Fruit fly (Drosophila melanogaster) whole organism, embryonic: Measurements from ENCODE around the gene CG2059.

Experiments used
- Adf1 ChIP-seq: fragments of 200-800 bp; sonication (Bioruptor generic); IDR thresholded peaks from 2 replicates; pipeline ENCODE4 v1.3.6; 2022; ENCODE audit warnings: missing biosample characterization, missing genetic modification characterization
- Antp ChIP-seq: fragments of 200-800 bp; sonication (Bioruptor generic); optimal IDR thresholded peaks from 3 replicates; lab custom pipeline; 2016; ENCODE audit warnings: missing biosample characterization, missing genetic modification characterization
- CG1024 ChIP-seq: fragments of 200-800 bp; sonication (Bioruptor generic); IDR thresholded peaks from 2 replicates; pipeline ENCODE4 v1.3.6; 2022; ENCODE audit warnings: missing biosample characterization, missing genetic modification characterization
- CG10543 ChIP-seq: fragments of 200-800 bp; sonication (Bioruptor generic); optimal IDR thresholded peaks from 3 replicates; lab custom pipeline; 2017; ENCODE audit warnings: missing biosample characterization, mild to moderate bottlenecking, missing genetic modification characterization, moderate library complexity
- CG12071 ChIP-seq: fragments of 200-800 bp; sonication (Bioruptor generic); optimal IDR thresholded peaks from 3 replicates; lab custom pipeline; 2018; ENCODE audit warnings: missing biosample characterization, mild to moderate bottlenecking, missing genetic modification characterization
- CG12769 ChIP-seq: fragments of 200-800 bp; sonication (Bioruptor generic); optimal IDR thresholded peaks from 2 replicates; lab custom pipeline; 2019; ENCODE audit warnings: missing biosample characterization, mild to moderate bottlenecking, missing genetic modification characterization, moderate library complexity
- CG15479 ChIP-seq: fragments of 200-800 bp; sonication (Bioruptor generic); optimal IDR thresholded peaks from 3 replicates; lab custom pipeline; 2019; ENCODE audit warnings: missing biosample characterization, mild to moderate bottlenecking, missing genetic modification characterization, moderate library complexity
- CG2889 ChIP-seq: fragments of 200-800 bp; sonication (Bioruptor generic); IDR thresholded peaks from 3 replicates; pipeline ENCODE4 v1.3.6; 2022; ENCODE audit warnings: missing biosample characterization, missing genetic modification characterization
- CG31441 ChIP-seq: fragments of 200-800 bp; sonication (Bioruptor generic); IDR thresholded peaks from 2 replicates; pipeline ENCODE4 v1.3.6; 2022; ENCODE audit warnings: missing biosample characterization, missing genetic modification characterization
- CG5245 ChIP-seq: fragments of 200-800 bp; sonication (Bioruptor generic); optimal IDR thresholded peaks from 3 replicates; lab custom pipeline; 2016; ENCODE audit warnings: missing biosample characterization, missing genetic modification characterization
- CG6854 ChIP-seq: fragments of 200-800 bp; sonication (Bioruptor generic); optimal IDR thresholded peaks from 3 replicates; lab custom pipeline; 2017; ENCODE audit warnings: missing biosample characterization, mild to moderate bottlenecking, missing genetic modification characterization
- CG7357 ChIP-seq: fragments of 200-800 bp; sonication (Bioruptor generic); IDR thresholded peaks from 3 replicates; pipeline ENCODE4 v1.3.6; 2022; ENCODE audit warnings: missing biosample characterization, missing genetic modification characterization
- CG7372 ChIP-seq: fragments of 200-800 bp; sonication (Bioruptor generic); IDR thresholded peaks from 2 replicates; pipeline ENCODE4 v1.3.6; 2022; ENCODE audit warnings: missing biosample characterization, missing genetic modification characterization
- CG7839 ChIP-seq: fragments of 200-800 bp; sonication (Bioruptor generic); optimal IDR thresholded peaks from 3 replicates; lab custom pipeline; 2018; ENCODE audit warnings: missing biosample characterization, mild to moderate bottlenecking, missing genetic modification characterization, moderate library complexity
- Deaf1 ChIP-seq: fragments of 200-800 bp; optimal IDR thresholded peaks from 3 replicates; lab custom pipeline; 2019; ENCODE audit warnings: missing biosample characterization, mild to moderate bottlenecking, missing genetic modification characterization, moderate library complexity
- Dll ChIP-seq: fragments of 200-800 bp; sonication (Bioruptor generic); IDR thresholded peaks from 4 replicates; pipeline ENCODE4 v1.3.6; 2022; ENCODE audit warnings: missing biosample characterization, missing genetic modification characterization; ENCODE audit not compliant: partially characterized antibody
- ERR ChIP-seq: fragments of 200-800 bp; sonication (Bioruptor generic); optimal IDR thresholded peaks from 2 replicates; lab custom pipeline; 2016; ENCODE audit warnings: missing biosample characterization, missing genetic modification characterization
- Ets65A ChIP-seq: fragments of 200-800 bp; sonication (Bioruptor generic); peaks from one replicate; lab custom pipeline; 2016; ENCODE audit warnings: missing biosample characterization, missing genetic modification characterization
- Gug ChIP-seq: fragments of 200-800 bp; sonication (Bioruptor generic); IDR thresholded peaks from 4 replicates; pipeline ENCODE4 v1.3.6; 2022; ENCODE audit warnings: missing biosample characterization, missing genetic modification characterization
- H15 ChIP-seq: fragments of 200-800 bp; sonication (Bioruptor generic); IDR thresholded peaks from 3 replicates; pipeline ENCODE4 v1.3.6; 2022; ENCODE audit warnings: missing biosample characterization, missing genetic modification characterization
- Nf-YA ChIP-seq: fragments of 200-800 bp; sonication (Bioruptor generic); IDR thresholded peaks from 2 replicates; pipeline ENCODE4 v1.3.6; 2022; ENCODE audit warnings: missing biosample characterization, missing genetic modification characterization
- PHDP ChIP-seq: fragments of 200-800 bp; sonication (Bioruptor generic); optimal IDR thresholded peaks from 3 replicates; lab custom pipeline; 2018; ENCODE audit warnings: missing biosample characterization, mild to moderate bottlenecking, missing genetic modification characterization, moderate library complexity
- Poxn ChIP-seq: fragments of 200-800 bp; sonication (Bioruptor generic); IDR thresholded peaks from 2 replicates; pipeline ENCODE4 v1.3.6; 2022; ENCODE audit warnings: missing biosample characterization, missing genetic modification characterization
- Rfx ChIP-seq: fragments of 200-800 bp; sonication (Bioruptor generic); IDR thresholded peaks from 2 replicates; pipeline ENCODE4 v1.3.6; 2022; ENCODE audit warnings: missing biosample characterization, missing genetic modification characterization
- Xbp1 ChIP-seq: fragments of 200-800 bp; sonication (Bioruptor generic); optimal IDR thresholded peaks from 3 replicates; lab custom pipeline; 2016; ENCODE audit warnings: missing biosample characterization, mild to moderate bottlenecking, missing genetic modification characterization
- ase ChIP-seq: fragments of 200-800 bp; sonication (Bioruptor generic); IDR thresholded peaks from 3 replicates; pipeline ENCODE4 v1.3.6; 2022; ENCODE audit warnings: missing biosample characterization, missing genetic modification characterization
- ato ChIP-seq: fragments of 200-800 bp; sonication (Bioruptor generic); IDR thresholded peaks from 2 replicates; pipeline ENCODE4 v1.3.6; 2022; ENCODE audit warnings: missing biosample characterization, missing genetic modification characterization; ENCODE audit not compliant: partially characterized antibody
- az2 ChIP-seq: fragments of 200-800 bp; sonication (Bioruptor generic); optimal IDR thresholded peaks from 3 replicates; lab custom pipeline; 2016; ENCODE audit warnings: missing biosample characterization, missing genetic modification characterization
- cad ChIP-seq: fragments of >200 bp; optimal IDR thresholded peaks from 2 replicates; lab custom pipeline; 2017; ENCODE audit warnings: missing biosample characterization, missing genetic modification characterization
- corto ChIP-seq: fragments of 200-800 bp; sonication (Bioruptor generic); optimal IDR thresholded peaks from 2 replicates; lab custom pipeline; 2016; ENCODE audit warnings: missing biosample characterization, mild to moderate bottlenecking, missing genetic modification characterization, moderate library complexity
- crp ChIP-seq, 2 experiments: fragments of 200-800 bp; sonication (Bioruptor generic); optimal IDR thresholded peaks; 2 replicates in 1 of 2; 3 replicates in 1 of 2; lab custom pipeline; 2017; ENCODE audit warnings: missing biosample characterization in 2 of 2, missing genetic modification characterization in 2 of 2, mild to moderate bottlenecking in 1 of 2, moderate library complexity in 1 of 2
- cwo ChIP-seq: fragments of 200-800 bp; sonication (Bioruptor generic); optimal IDR thresholded peaks from 3 replicates; lab custom pipeline; 2017; ENCODE audit warnings: missing biosample characterization, missing genetic modification characterization, mild to moderate bottlenecking, moderate library complexity, missing genetic modification reagents
- dati ChIP-seq: fragments of 200-800 bp; sonication (Bioruptor generic); IDR thresholded peaks from 2 replicates; pipeline ENCODE4 v1.3.6; 2022; ENCODE audit warnings: missing biosample characterization, missing genetic modification characterization
- dm ChIP-seq: fragments of 200-800 bp; sonication (Bioruptor generic); optimal IDR thresholded peaks from 3 replicates; lab custom pipeline; 2016; ENCODE audit warnings: missing biosample characterization, missing genetic modification characterization
- gce ChIP-seq: fragments of 200-800 bp; sonication (Bioruptor generic); IDR thresholded peaks from 3 replicates; pipeline ENCODE4 v1.3.6; 2022; ENCODE audit warnings: missing biosample characterization, missing genetic modification characterization
- hkb ChIP-seq, 2 experiments: fragments of 200-800 bp in 1 of 2; fragments of >200 bp in 1 of 2; sonication (Bioruptor generic) in 1 of 2; IDR thresholded peaks in 1 of 2; optimal IDR thresholded peaks in 1 of 2; 2 replicates each; pipeline versions ENCODE4 v1.3.6 to Lab custom; 2017 to 2022; ENCODE audit warnings: missing biosample characterization in 1 of 2, missing genetic modification characterization in 1 of 2
- klu ChIP-seq: fragments of 200-800 bp; sonication (Bioruptor generic); IDR thresholded peaks from 2 replicates; pipeline ENCODE4 v1.3.6; 2022; ENCODE audit warnings: missing biosample characterization, missing genetic modification characterization
- lbe ChIP-seq: fragments of 200-800 bp; sonication (Bioruptor generic); optimal IDR thresholded peaks from 2 replicates; lab custom pipeline; 2016; ENCODE audit warnings: missing biosample characterization, mild to moderate bottlenecking, missing genetic modification characterization
- prd ChIP-seq, 3 experiments: fragments of >200 bp in 2 of 3; fragments of 200-800 bp in 1 of 3; sonication (Bioruptor generic) in 1 of 3; optimal IDR thresholded peaks in 2 of 3; IDR thresholded peaks in 1 of 3; 2 replicates in 2 of 3; 3 replicates in 1 of 3; pipeline versions ENCODE4 v1.3.6 to Lab custom; 2017 to 2022; ENCODE audit warnings: missing biosample characterization in 1 of 3, missing genetic modification characterization in 1 of 3
- sd ChIP-seq: fragments of 200-800 bp; sonication (Bioruptor generic); optimal IDR thresholded peaks from 3 replicates; lab custom pipeline; 2018; ENCODE audit warnings: missing biosample characterization, mild to moderate bottlenecking, missing genetic modification characterization, moderate library complexity
- sens ChIP-seq: fragments of 200-800 bp; sonication (Bioruptor generic); peaks from one replicate; lab custom pipeline; 2016; ENCODE audit warnings: missing biosample characterization, missing genetic modification characterization
- sima ChIP-seq: fragments of 200-800 bp; sonication (Bioruptor generic); optimal IDR thresholded peaks from 2 replicates; lab custom pipeline; 2016; ENCODE audit warnings: missing biosample characterization, missing genetic modification characterization
- tin ChIP-seq: fragments of 200-800 bp; sonication (Bioruptor generic); optimal IDR thresholded peaks from 3 replicates; lab custom pipeline; 2016; ENCODE audit warnings: missing biosample characterization, missing genetic modification characterization
- tio ChIP-seq: fragments of 200-800 bp; sonication (Bioruptor generic); optimal IDR thresholded peaks from 2 replicates; lab custom pipeline; 2017; ENCODE audit warnings: missing biosample characterization, missing genetic modification characterization, inconsistent platforms
- tup ChIP-seq: fragments of 200-800 bp; sonication (Bioruptor generic); optimal IDR thresholded peaks from 2 replicates; lab custom pipeline; 2016; ENCODE audit warnings: missing biosample characterization, mild to moderate bottlenecking, missing genetic modification characterization, moderate library complexity
- yki ChIP-seq: fragments of >200 bp; optimal IDR thresholded peaks from 3 replicates; lab custom pipeline; 2018
- zfh2 ChIP-seq: fragments of 200-800 bp; sonication (Bioruptor generic); optimal IDR thresholded peaks from 2 replicates; lab custom pipeline; 2016; ENCODE audit warnings: missing biosample characterization, missing genetic modification characterization

The CG2059 gene

DNA sequence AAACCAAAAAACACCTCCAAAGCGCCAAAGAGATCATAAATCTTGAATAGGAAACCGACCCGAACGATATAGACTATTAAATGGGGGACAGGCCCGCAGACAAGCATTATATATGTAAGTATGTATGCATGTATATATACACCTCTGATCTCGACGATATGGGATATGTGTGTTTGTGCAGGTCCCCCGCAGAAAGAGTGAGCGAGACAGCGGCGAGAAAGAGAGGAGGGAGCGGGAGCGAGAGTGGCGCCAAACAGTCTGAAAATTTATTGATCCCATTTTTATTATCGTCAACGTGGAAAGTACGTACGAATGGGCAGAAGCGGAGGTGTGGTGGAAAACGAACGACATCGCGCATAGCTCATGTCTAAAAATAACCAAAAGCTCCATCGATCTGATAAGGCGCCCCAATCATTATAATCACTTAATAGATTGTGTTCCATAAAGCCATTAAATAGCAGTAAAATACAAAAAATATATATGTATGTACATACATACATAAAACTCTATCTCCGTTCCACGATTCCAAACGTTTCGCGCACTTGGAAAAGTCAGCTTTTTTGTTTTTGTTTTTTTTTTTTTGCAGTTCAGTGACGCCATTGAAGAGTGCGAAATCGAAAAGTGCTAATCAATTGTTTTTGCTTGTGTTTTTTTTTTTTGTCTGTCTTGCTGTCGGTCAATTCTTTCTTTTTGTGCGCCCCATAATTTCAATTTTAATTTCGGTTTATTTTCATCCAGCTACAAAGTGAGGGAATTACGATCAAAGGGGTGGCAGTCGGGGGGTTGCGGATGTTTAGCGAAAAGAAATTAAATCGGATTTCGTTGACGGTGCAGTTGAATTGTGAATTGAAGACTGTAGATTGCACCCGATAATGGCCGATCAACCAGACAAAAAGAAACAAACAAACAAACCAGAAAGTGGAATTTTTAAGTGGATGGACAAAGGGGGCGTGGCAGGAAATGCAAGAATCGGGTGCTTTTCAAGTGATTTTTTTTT, 31.4 kb downstream of the CG2059 start (continued):
- TF ChIP-seq Gug (GFP tag; lab: Robert Waterston, UW) (no peak), CG10543 (GFP tag; lab: Kevin White, UChicago) (no peak), CG7839 (tag; lab: Kevin White, UChicago) (no peak), ase (no peak), CG12071 (no peak), tio (GFP tag; lab: Kevin White, UChicago) (no peak), ato (GFP tag; lab: Robert Waterston, UW) (no peak), tup (no peak), Ets65A (GFP tag; lab: Kevin White, UChicago) (no peak), CG6854 (GFP tag; lab: Kevin White, UChicago) (no peak), crp (GFP tag; optimal IDR thresholded peaks at IDR 0.05; lab: Kevin White, UChicago) (no peak), dm (GFP tag; lab: Kevin White, UChicago) (no peak), hkb (optimal IDR thresholded peaks at IDR 0.05; lab: Kevin White, UChicago) (no peak), hkb (GFP tag; IDR thresholded peaks at IDR 0.05; lab: Robert Waterston, UW) (no peak), tin (GFP tag; lab: Kevin White, UChicago) (no peak), Poxn (GFP tag; lab: Robert Waterston, UW) (no peak), cad (no peak), Nf-YA (no peak), H15 (no peak), Xbp1 (GFP tag; lab: Kevin White, UChicago) (no peak), Adf1 (GFP tag; lab: Robert Waterston, UW) (0 out of 2 replicates have a peak, but pooled peaks have one; percentile 17), sd (tag; lab: Kevin White, UChicago) (peak; percentile 77), lbe (peak; percentile 3), CG2889 (GFP tag; lab: Robert Waterston, UW) (no peak), Deaf1 (peak; percentile 33), az2 (GFP tag; lab: Kevin White, UChicago) (no peak), CG12769 (peak; percentile 79), prd (optimal IDR thresholded peaks at IDR 0.05; lab: Kevin White, UChicago) (no peak), prd (GFP tag; IDR thresholded peaks at IDR 0.05; lab: Robert Waterston, UW) (no peak), sens (GFP tag; lab: Kevin White, UChicago) (peak; percentile 70), gce (GFP tag; lab: Robert Waterston, UW) (no peak), Rfx (no peak), Dll (GFP tag; lab: Robert Waterston, UW) (no peak), sima (GFP tag; lab: Kevin White, UChicago) (no peak), PHDP (tag; lab: Kevin White, UChicago) (no peak), CG15479 (GFP tag; lab: Kevin White, UChicago) (no peak), corto (GFP tag; lab: Kevin White, UChicago) (peak; percentile 22), CG7357 (GFP tag; lab: Robert Waterston, UW) (no peak), CG31441 (GFP tag; lab: Robert Waterston, UW) (no peak), Antp (GFP tag; lab: Kevin White, UChicago) (no peak), yki (no peak), CG5245 (no peak), klu (GFP tag; lab: Robert Waterston, UW) (no peak), zfh2 (GFP tag; lab: Kevin White, UChicago) (no peak), CG7372 (no peak), dati (no peak), ERR (GFP tag; lab: Kevin White, UChicago) (no peak), CG1024 (GFP tag; lab: Robert Waterston, UW) (no peak), cwo (GFP tag; lab: Kevin White, UChicago) (peak; percentile 7)
